Worm (Caenorhabditis elegans) whole organism, L1 larva: ENCODE data around the gene cct-7.

Source experiments
- C04F5.9 ChIP-seq: sonication (generic microtip); optimal IDR thresholded peaks from 2 replicates; lab custom pipeline; 2016; ENCODE audit warnings: missing genetic modification characterization, missing compliant biosample characterization
- C16A3.4 ChIP-seq: fragments of 150-350 bp; optimal IDR thresholded peaks from 2 replicates; lab custom pipeline; 2014; ENCODE audit warnings: missing biosample characterization, missing genetic modification characterization
- C34B4.2 ChIP-seq: sonication (generic microtip); optimal IDR thresholded peaks from 2 replicates; lab custom pipeline; 2017; ENCODE audit warnings: mild to moderate bottlenecking, missing genetic modification characterization, missing compliant biosample characterization
- Y116A8C.19 ChIP-seq: sonication (generic microtip); optimal IDR thresholded peaks from 2 replicates; lab custom pipeline; 2016; ENCODE audit warnings: missing compliant biosample characterization, missing genetic modification characterization, borderline replicate concordance
- aha-1 ChIP-seq: fragments of 150-350 bp; optimal IDR thresholded peaks from 2 replicates; lab custom pipeline; 2014; ENCODE audit warnings: missing biosample characterization, missing genetic modification characterization
- alr-1 ChIP-seq: fragments of 200-800 bp; sonication (Bioruptor generic); optimal IDR thresholded peaks from 2 replicates; lab custom pipeline; 2018; ENCODE audit warnings: borderline replicate concordance, mild to moderate bottlenecking, missing genetic modification characterization, missing compliant biosample characterization
- ceh-63 ChIP-seq: fragments of 200-800 bp; sonication (Bioruptor generic); optimal IDR thresholded peaks from 2 replicates; lab custom pipeline; 2018; ENCODE audit warnings: mild to moderate bottlenecking, missing genetic modification characterization, missing compliant biosample characterization
- ceh-8 ChIP-seq: fragments of 200-800 bp; sonication (Bioruptor generic); optimal IDR thresholded peaks from 2 replicates; lab custom pipeline; 2018; ENCODE audit warnings: mild to moderate bottlenecking, missing genetic modification characterization, moderate library complexity, missing compliant biosample characterization
- ceh-82 ChIP-seq, 3 experiments: fragments of 150-350 bp in 1 of 3; sonication (generic microtip) in 2 of 3; optimal IDR thresholded peaks; 2 replicates each; lab custom pipeline; 2014 to 2017; ENCODE audit warnings: missing biosample characterization in 3 of 3, missing genetic modification characterization in 3 of 3
- dpl-1 ChIP-seq, 3 experiments: fragments of 150-350 bp in 2 of 3; sonication (generic microtip) in 1 of 3; optimal IDR thresholded peaks; 2 replicates each; lab custom pipeline; 2014 to 2017; ENCODE audit warnings: missing biosample characterization in 3 of 3, missing genetic modification characterization in 3 of 3, missing genetic modification reagents in 3 of 3
- dsc-1 ChIP-seq: sonication (generic microtip); optimal IDR thresholded peaks from 2 replicates; lab custom pipeline; 2016; ENCODE audit warnings: mild to moderate bottlenecking, missing genetic modification characterization, missing compliant biosample characterization
- efl-1 ChIP-seq, 4 experiments: fragments of 150-350 bp; optimal IDR thresholded peaks in 3 of 4; peaks in 1 of 4; 1 replicate in 1 of 4; 2 replicates in 3 of 4; lab custom pipeline; 2014; ENCODE audit warnings: missing biosample characterization in 2 of 4, missing genetic modification characterization in 2 of 4, missing genetic modification reagents in 2 of 4
- efl-3 ChIP-seq: fragments of 200-800 bp; sonication (Bioruptor generic); optimal IDR thresholded peaks from 2 replicates; lab custom pipeline; 2018; ENCODE audit warnings: mild to moderate bottlenecking, missing genetic modification characterization, missing compliant biosample characterization
- egl-27 ChIP-seq, 2 experiments: fragments of 150-350 bp in 1 of 2; sonication (generic microtip); optimal IDR thresholded peaks; 3 replicates each; lab custom pipeline; 2017 to 2018; ENCODE audit warnings: missing biosample characterization in 2 of 2, missing genetic modification characterization in 2 of 2, missing genetic modification reagents in 2 of 2
- elt-2 ChIP-seq: sonication (generic microtip); optimal IDR thresholded peaks from 2 replicates; lab custom pipeline; 2016; ENCODE audit warnings: missing genetic modification characterization, mild to moderate bottlenecking, inconsistent platforms, missing compliant biosample characterization, missing genetic modification reagents
- ets-5 ChIP-seq: fragments of 200-800 bp; sonication (Bioruptor generic); IDR thresholded peaks from 2 replicates; pipeline ENCODE4 v1.3.6; 2022; ENCODE audit warnings: missing genetic modification characterization, missing compliant biosample characterization
- fkh-10 ChIP-seq: sonication (generic microtip); optimal IDR thresholded peaks from 2 replicates; lab custom pipeline; 2017; ENCODE audit warnings: missing biosample characterization, missing genetic modification reagents, missing genetic modification characterization
- hlh-4 ChIP-seq: sonication (generic microtip); optimal IDR thresholded peaks from 2 replicates; lab custom pipeline; 2016; ENCODE audit warnings: mild to moderate bottlenecking, missing genetic modification characterization, missing compliant biosample characterization
- hpl-2 ChIP-seq: fragments of 150-350 bp; optimal IDR thresholded peaks from 2 replicates; lab custom pipeline; 2014; ENCODE audit warnings: missing biosample characterization, missing genetic modification reagents, missing genetic modification characterization
- irx-1 ChIP-seq: sonication (generic microtip); optimal IDR thresholded peaks from 2 replicates; lab custom pipeline; 2016; ENCODE audit warnings: missing genetic modification characterization, missing compliant biosample characterization
- isw-1 ChIP-seq: fragments of 200-800 bp; sonication (Bioruptor generic); IDR thresholded peaks from 2 replicates; pipeline ENCODE4 v1.3.6; 2022; ENCODE audit warnings: missing genetic modification characterization, missing compliant biosample characterization
- lin-13 ChIP-seq: fragments of 150-350 bp; optimal IDR thresholded peaks from 2 replicates; lab custom pipeline; 2014; ENCODE audit warnings: missing biosample characterization, missing genetic modification reagents, missing genetic modification characterization
- lin-15B ChIP-seq: fragments of 150-350 bp; sonication (generic microtip); optimal IDR thresholded peaks from 3 replicates; lab custom pipeline; 2014; ENCODE audit warnings: missing biosample characterization, missing genetic modification characterization
- lin-39 ChIP-seq: fragments of 150-350 bp; optimal IDR thresholded peaks from 2 replicates; lab custom pipeline; 2014; ENCODE audit warnings: missing biosample characterization, missing genetic modification reagents, missing genetic modification characterization
- lir-3 ChIP-seq: sonication (generic microtip); optimal IDR thresholded peaks from 2 replicates; lab custom pipeline; 2016; ENCODE audit warnings: mild to moderate bottlenecking, missing genetic modification characterization, moderate library complexity, missing compliant biosample characterization; ENCODE audit not compliant: poor library complexity
- lsy-2 ChIP-seq, 2 experiments: fragments of 150-350 bp; optimal IDR thresholded peaks; 2 replicates each; lab custom pipeline; 2014; ENCODE audit warnings: missing biosample characterization in 2 of 2, missing genetic modification characterization in 2 of 2
- mab-9 ChIP-seq: fragments of 200-800 bp; sonication (Bioruptor generic); IDR thresholded peaks from 2 replicates; pipeline ENCODE4 v1.3.6; 2022; ENCODE audit warnings: missing genetic modification reagents, missing genetic modification characterization, missing compliant biosample characterization
- mdl-1 ChIP-seq, 2 experiments: fragments of 150-350 bp; optimal IDR thresholded peaks; 2 replicates each; lab custom pipeline; 2014 to 2017; ENCODE audit warnings: missing biosample characterization in 2 of 2, missing genetic modification characterization in 2 of 2, inconsistent platforms in 1 of 2
- mef-2 ChIP-seq: fragments of 150-350 bp; optimal IDR thresholded peaks from 2 replicates; lab custom pipeline; 2014; ENCODE audit warnings: missing biosample characterization, missing genetic modification characterization
- nhr-12 ChIP-seq: sonication (generic microtip); optimal IDR thresholded peaks from 2 replicates; lab custom pipeline; 2017; ENCODE audit warnings: missing biosample characterization, missing genetic modification characterization
- nhr-19 ChIP-seq: fragments of 200-800 bp; sonication (Bioruptor generic); conservative IDR thresholded peaks from 2 replicates; pipeline ENCODE4 v1.3.6; 2022; ENCODE audit warnings: missing genetic modification characterization, missing compliant biosample characterization
- nhr-71 ChIP-seq: sonication (generic microtip); optimal IDR thresholded peaks from 2 replicates; lab custom pipeline; 2016; ENCODE audit warnings: mild to moderate bottlenecking, missing genetic modification characterization, moderate library complexity, missing compliant biosample characterization
- nhr-76 ChIP-seq: sonication (generic microtip); optimal IDR thresholded peaks from 2 replicates; lab custom pipeline; 2017; ENCODE audit warnings: missing biosample characterization, missing genetic modification characterization
- nhr-77 ChIP-seq: fragments of 150-350 bp; optimal IDR thresholded peaks from 2 replicates; lab custom pipeline; 2014; ENCODE audit warnings: missing biosample characterization, missing genetic modification characterization
- nhr-84 ChIP-seq: sonication (generic microtip); optimal IDR thresholded peaks from 2 replicates; lab custom pipeline; 2017; ENCODE audit warnings: missing biosample characterization, missing genetic modification characterization
- nhr-90 ChIP-seq: sonication (generic microtip); optimal IDR thresholded peaks from 2 replicates; lab custom pipeline; 2016; ENCODE audit warnings: mild to moderate bottlenecking, missing genetic modification characterization, missing compliant biosample characterization; ENCODE audit not compliant: poor library complexity
- pag-3 ChIP-seq: sonication (generic microtip); optimal IDR thresholded peaks from 2 replicates; lab custom pipeline; 2017; ENCODE audit warnings: missing genetic modification characterization, mild to moderate bottlenecking, missing compliant biosample characterization, antibody characterized with exemption, borderline replicate concordance; ENCODE audit not compliant: insufficient read depth
- pax-3 ChIP-seq: fragments of 200-800 bp; sonication (Bioruptor generic); optimal IDR thresholded peaks from 2 replicates; lab custom pipeline; 2018; ENCODE audit warnings: mild to moderate bottlenecking, missing genetic modification characterization, moderate library complexity, missing compliant biosample characterization
- pqm-1 ChIP-seq: sonication (generic microtip); optimal IDR thresholded peaks from 3 replicates; lab custom pipeline; 2017; ENCODE audit warnings: missing biosample characterization, missing genetic modification characterization
- rnt-1 ChIP-seq: sonication (generic microtip); optimal IDR thresholded peaks from 2 replicates; lab custom pipeline; 2016; ENCODE audit warnings: mild to moderate bottlenecking, missing genetic modification characterization, moderate library complexity, missing compliant biosample characterization
- snpc-4 ChIP-seq: fragments of 150-350 bp; optimal IDR thresholded peaks from 2 replicates; lab custom pipeline; 2014; ENCODE audit warnings: missing biosample characterization, missing genetic modification characterization
- snu-23 ChIP-seq: sonication (generic microtip); optimal IDR thresholded peaks from 2 replicates; lab custom pipeline; 2016; ENCODE audit warnings: missing genetic modification characterization, missing compliant biosample characterization
- sptf-1 ChIP-seq: fragments of 150-350 bp; optimal IDR thresholded peaks from 2 replicates; lab custom pipeline; 2014; ENCODE audit warnings: missing biosample characterization, missing genetic modification characterization
- sup-37 ChIP-seq: fragments of 200-800 bp; sonication (Bioruptor generic); optimal IDR thresholded peaks from 2 replicates; lab custom pipeline; 2018; ENCODE audit warnings: mild to moderate bottlenecking, missing genetic modification characterization, missing compliant biosample characterization
- tbx-2 ChIP-seq: sonication (generic microtip); optimal IDR thresholded peaks from 2 replicates; lab custom pipeline; 2016; ENCODE audit warnings: missing genetic modification characterization, missing compliant biosample characterization
- unc-30 ChIP-seq: sonication (generic microtip); optimal IDR thresholded peaks from 2 replicates; lab custom pipeline; 2017; ENCODE audit warnings: missing biosample characterization, missing genetic modification characterization
- unc-62 ChIP-seq: fragments of 150-350 bp; optimal IDR thresholded peaks from 2 replicates; lab custom pipeline; 2014; ENCODE audit warnings: missing biosample characterization, missing genetic modification reagents, missing genetic modification characterization
- unc-98 ChIP-seq: fragments of 200-800 bp; sonication (Bioruptor generic); IDR thresholded peaks from 2 replicates; pipeline ENCODE4 v1.3.6; 2022; ENCODE audit warnings: missing genetic modification characterization, missing compliant biosample characterization
- vab-15 ChIP-seq: sonication (generic microtip); optimal IDR thresholded peaks from 2 replicates; lab custom pipeline; 2017; ENCODE audit warnings: missing genotype, mild to moderate bottlenecking, missing genetic modification characterization, missing compliant biosample characterization
- xbp-1 ChIP-seq: sonication (generic microtip); optimal IDR thresholded peaks from 2 replicates; lab custom pipeline; 2016; ENCODE audit warnings: missing genetic modification characterization, missing compliant biosample characterization
- zag-1 ChIP-seq: fragments of 150-350 bp; optimal IDR thresholded peaks from 2 replicates; lab custom pipeline; 2014; ENCODE audit warnings: missing biosample characterization, missing genetic modification characterization

cct-7 gene

ce11 chrV:1871768-1872296 is at the start of gene cct-7, which contains the start of gene T10B5.4:
TSS of gene cct-7 (plus strand) at chrV:1872246.
TSS of gene T10B5.4 (minus strand) at chrV:1871807.
- TF ChIP-seq ets-5 (GFP tag; lab: Robert Waterston, UW) (no peak), unc-30 (tag; lab: Kevin White, UChicago) (no peak), sup-37 (GFP tag; lab: Kevin White, UChicago) (no peak), C16A3.4 (peak; percentile 85), dsc-1 (peak; percentile 74), mab-9 (GFP tag; lab: Robert Waterston, UW) (peak; percentile 46), nhr-84 (tag; lab: Kevin White, UChicago) (no peak), nhr-12 (tag; lab: Kevin White, UChicago) (no peak), pax-3 (tag; lab: Kevin White, UChicago) (peak; percentile 82), vab-15 (peak; percentile 42), C04F5.9 (tag; lab: Kevin White, UChicago) (no peak), lin-15B (tag; lab: Kevin White, UChicago) (peak; percentile 93), nhr-19 (GFP tag; lab: Robert Waterston, UW) (peak; percentile 55; the same call in 1 of the 2 replicates), pqm-1 (no peak), elt-2 (tag; lab: Kevin White, UChicago) (peak; percentile 31), nhr-90 (peak; percentile 57), rnt-1 (tag; lab: Kevin White, UChicago) (peak; percentile 87), hlh-4 (tag; lab: Kevin White, UChicago) (no peak), irx-1 (tag; lab: Kevin White, UChicago) (peak; percentile 61), egl-27 (tag; optimal IDR thresholded peaks at IDR 0.05; lab: Kevin White, UChicago) (peak in 1 of 2 experiments; percentile 10), hpl-2 (GFP tag; lab: Kevin White, UChicago) (no peak), aha-1 (tag; lab: Kevin White, UChicago) (no peak), sptf-1 (tag; lab: Kevin White, UChicago) (no peak), zag-1 (tag; lab: Kevin White, UChicago) (peak; percentile 73), ceh-82 (tag; optimal IDR thresholded peaks at IDR 0.05; lab: Kevin White, UChicago) (peak; percentile 66 to 95 (median 77)), Y116A8C.19 (tag; lab: Kevin White, UChicago) (no peak), tbx-2 (peak; percentile 84), alr-1 (tag; lab: Kevin White, UChicago) (no peak), xbp-1 (peak; percentile 82), unc-62 (GFP tag; lab: Kevin White, UChicago) (no peak), C34B4.2 (tag; lab: Kevin White, UChicago) (no peak), nhr-76 (tag; lab: Kevin White, UChicago) (no peak), ceh-8 (GFP tag; lab: Kevin White, UChicago) (no peak), efl-1 (optimal IDR thresholded peaks at IDR 0.05; lab: Kevin White, UChicago) (peak; percentile 83 to 85), efl-1 (GFP tag; optimal IDR thresholded peaks at IDR 0.05 in 1 of 2; lab: Kevin White, UChicago) (peak; percentile 81 to 91), lin-39 (tag; lab: Kevin White, UChicago) (no peak), nhr-71 (peak; percentile 92), lir-3 (tag; lab: Kevin White, UChicago) (no peak), mef-2 (tag; lab: Kevin White, UChicago) (peak; percentile 35), unc-98 (GFP tag; lab: Robert Waterston, UW) (no peak; the same call in 1 of the 2 replicates), lsy-2 (tag; optimal IDR thresholded peaks at IDR 0.05; lab: Kevin White, UChicago) (peak; percentile 74 to 92), fkh-10 (peak; percentile 98), ceh-63 (GFP tag; lab: Kevin White, UChicago) (no peak), snpc-4 (tag; lab: Kevin White, UChicago) (peak; percentile 78), dpl-1 (GFP tag; optimal IDR thresholded peaks at IDR 0.05; lab: Kevin White, UChicago) (peak; percentile 75 to 86 (median 75)), mdl-1 (tag; optimal IDR thresholded peaks at IDR 0.05; lab: Kevin White, UChicago) (peak; percentile 26 to 75), lin-13 (peak; percentile 81), snu-23 (GFP tag; lab: Kevin White, UChicago) (peak; percentile 91), isw-1 (GFP tag; lab: Robert Waterston, UW) (peak; percentile 85), pag-3 (tag; lab: Kevin White, UChicago) (no peak), nhr-77 (tag; lab: Kevin White, UChicago) (peak; percentile 87), efl-3 (no peak)
